Worm (Caenorhabditis elegans): ENCODE measurements around the gene srxa-1.

srxa-1 gene

DNA sequence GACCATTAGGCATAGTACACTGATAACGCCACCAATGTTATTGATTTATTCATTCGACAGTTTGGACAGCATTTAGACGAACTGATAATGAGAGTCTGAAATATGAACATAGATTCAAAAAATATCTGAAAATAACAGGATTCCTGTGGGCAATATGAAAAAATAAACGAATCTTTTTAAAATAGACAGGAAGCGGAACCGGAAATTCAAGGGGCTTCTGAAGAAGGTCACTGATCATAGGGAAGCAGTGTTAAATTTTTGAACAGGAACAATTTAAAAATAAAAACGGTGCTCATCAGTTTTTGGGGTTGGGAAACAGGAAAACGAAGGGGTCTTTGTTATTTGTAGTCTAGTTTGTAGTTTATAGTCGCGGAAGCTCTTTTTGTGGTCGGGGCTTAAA, 33.6 kb upstream of the srxa-1 start, which contains the start of gene F53F8.7:
TSS of gene F53F8.7 (minus strand) at position 101 of the 400 bp plus-strand sequence.
- no peak for TF ChIP-seq sea-1 (GFP tag; conservative IDR thresholded peaks at IDR 0.05)

- TF ChIP-seq tbx-37 (GFP tag; conservative IDR thresholded peaks at IDR 0.05) = 0 out of 2 replicates have a peak, but pooled peaks have one; percentile 20
- TF ChIP-seq B0310.2 (tag; optimal IDR thresholded peaks at IDR 0.05) = no peak
- TF ChIP-seq sea-1 (GFP tag; conservative IDR thresholded peaks at IDR 0.05) = no peak
Measured at ce11 chrV:20703998-20704572, 27.8 kb upstream of the srxa-1 start, which contains the start of the genes F53F8.5 and F53F8.6. Gene F53F8.5 (minus strand): TSS chrV:20704049. Gene F53F8.6 (plus strand): TSS chrV:20704227.

- TF ChIP-seq pes-1 (GFP tag; IDR thresholded peaks at IDR 0.05) (peak; percentile 42; the same call in 1 of the 2 replicates), scrt-1 (GFP tag; IDR thresholded peaks at IDR 0.05) (0 out of 2 replicates have a peak, but pooled peaks have one; percentile 21)
Measured at ce11 chrV:20705125-20705524, 26.8 kb upstream of the srxa-1 start.

DNA sequence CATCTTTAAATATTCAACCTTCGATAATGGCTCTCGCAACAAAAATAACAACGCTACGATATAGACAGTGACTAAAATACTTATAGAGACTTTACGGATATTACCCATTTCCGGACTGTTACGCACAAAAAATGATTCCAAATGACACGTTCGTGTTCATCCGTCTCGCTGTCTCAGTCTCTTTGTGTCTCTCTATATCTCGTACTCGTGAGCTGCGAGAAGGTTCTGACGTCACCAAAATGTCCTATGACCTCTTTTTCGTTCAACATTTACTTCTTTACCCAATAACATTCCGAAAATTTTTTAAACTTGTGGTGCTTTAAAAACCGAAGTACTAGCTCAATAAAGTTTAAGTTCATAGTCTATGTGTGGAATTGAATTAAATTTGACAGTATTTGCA, 21.7 kb upstream of the srxa-1 start:
- TF ChIP-seq B0310.2 (tag; optimal IDR thresholded peaks at IDR 0.05) = no peak

ce11 chrV:20710642-20711041, 21.2 kb upstream of the srxa-1 start:
- TF ChIP-seq pes-1 (GFP tag; IDR thresholded peaks at IDR 0.05) (no peak), F13C5.2 (tag; optimal IDR thresholded peaks at IDR 0.05) (no peak), hmbx-1 (tag; optimal IDR thresholded peaks at IDR 0.05) (no peak), ceh-13 (GFP tag; optimal IDR thresholded peaks at IDR 0.05) (no peak), ceh-36 (tag; optimal IDR thresholded peaks at IDR 0.05) (no peak), hnd-1 (tag; optimal IDR thresholded peaks at IDR 0.05) (no peak), flt-1 (GFP tag; IDR thresholded peaks at IDR 0.05) (no peak), tbx-11 (GFP tag; IDR thresholded peaks at IDR 0.05) (no peak), aly-1 (tag; optimal IDR thresholded peaks at IDR 0.05) (no peak), B0310.2 (tag; optimal IDR thresholded peaks at IDR 0.05) (no peak)

DNA sequence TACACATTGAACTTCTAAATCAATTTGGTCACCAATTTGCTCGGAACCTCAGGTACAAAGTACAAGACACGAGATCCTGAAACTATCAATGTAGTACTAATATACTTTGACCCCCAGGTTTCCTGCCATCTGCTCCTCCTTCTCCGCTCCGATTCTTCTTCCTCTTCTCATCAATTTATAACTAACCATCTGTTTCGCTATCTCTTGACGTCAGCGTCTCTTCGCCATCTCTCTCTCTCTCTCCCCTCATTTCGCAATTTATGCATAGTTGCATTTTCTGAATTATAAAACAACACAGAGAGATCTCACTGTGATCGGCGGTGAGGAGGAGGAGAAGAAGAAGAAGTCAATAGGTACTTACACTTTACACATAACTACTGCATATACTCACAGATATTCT, 20.2 kb upstream of the srxa-1 start:
- TF ChIP-seq tbx-11 (GFP tag; IDR thresholded peaks at IDR 0.05) (no peak), F13C5.2 (tag; optimal IDR thresholded peaks at IDR 0.05) (no peak), hmg-4 (GFP tag; optimal IDR thresholded peaks at IDR 0.05) (no peak), hnd-1 (tag; optimal IDR thresholded peaks at IDR 0.05) (no peak), tbx-37 (GFP tag; conservative IDR thresholded peaks at IDR 0.05) (no peak), scrt-1 (GFP tag; IDR thresholded peaks at IDR 0.05) (no peak), ama-1 (optimal IDR thresholded peaks at IDR 0.05) (no peak), pes-1 (GFP tag; IDR thresholded peaks at IDR 0.05) (no peak), B0310.2 (tag; optimal IDR thresholded peaks at IDR 0.05) (no peak), hmbx-1 (tag; optimal IDR thresholded peaks at IDR 0.05) (no peak), ceh-36 (tag; optimal IDR thresholded peaks at IDR 0.05) (no peak), sea-1 (GFP tag; conservative IDR thresholded peaks at IDR 0.05) (no peak), ets-7 (tag; optimal IDR thresholded peaks at IDR 0.05) (no peak), aly-1 (tag; optimal IDR thresholded peaks at IDR 0.05) (no peak), flt-1 (GFP tag; IDR thresholded peaks at IDR 0.05) (no peak), tra-4 (tag; optimal IDR thresholded peaks at IDR 0.05) (no peak), ceh-13 (GFP tag; optimal IDR thresholded peaks at IDR 0.05) (no peak)

- TF ChIP-seq scrt-1 (GFP tag; IDR thresholded peaks at IDR 0.05) (no peak), tra-4 (tag; optimal IDR thresholded peaks at IDR 0.05) (no peak), pes-1 (GFP tag; IDR thresholded peaks at IDR 0.05) (no peak), B0310.2 (tag; optimal IDR thresholded peaks at IDR 0.05) (no peak), ceh-36 (tag; optimal IDR thresholded peaks at IDR 0.05) (no peak), ama-1 (optimal IDR thresholded peaks at IDR 0.05) (no peak), hmbx-1 (tag; optimal IDR thresholded peaks at IDR 0.05) (no peak), hnd-1 (tag; optimal IDR thresholded peaks at IDR 0.05) (no peak), hmg-4 (GFP tag; optimal IDR thresholded peaks at IDR 0.05) (no peak), flt-1 (GFP tag; IDR thresholded peaks at IDR 0.05) (no peak), F13C5.2 (tag; optimal IDR thresholded peaks at IDR 0.05) (no peak), aly-1 (tag; optimal IDR thresholded peaks at IDR 0.05) (no peak), ceh-13 (GFP tag; optimal IDR thresholded peaks at IDR 0.05) (no peak), sea-1 (GFP tag; conservative IDR thresholded peaks at IDR 0.05) (no peak), tbx-11 (GFP tag; IDR thresholded peaks at IDR 0.05) (no peak), tbx-37 (GFP tag; conservative IDR thresholded peaks at IDR 0.05) (no peak), ets-7 (tag; optimal IDR thresholded peaks at IDR 0.05) (no peak)
Measured at ce11 chrV:20712318-20712993, 19.4 kb upstream of the srxa-1 start.

DNA sequence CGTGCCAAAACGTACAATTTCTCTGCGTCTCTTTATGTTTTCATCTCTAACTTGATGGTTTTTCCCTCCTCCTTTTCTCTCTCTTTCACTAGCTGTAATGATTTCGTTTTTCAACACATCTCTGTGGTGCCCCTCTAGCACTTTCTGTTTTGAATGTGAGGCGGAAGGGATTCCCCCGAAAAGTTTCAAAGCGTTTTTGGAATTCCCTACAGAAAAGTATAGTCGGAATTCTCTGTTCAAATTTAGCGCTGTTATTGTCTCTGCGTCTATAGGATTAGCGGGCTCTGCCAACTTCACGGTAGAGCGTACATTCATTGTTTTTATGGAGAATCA, 18.9 kb upstream of the srxa-1 start:
- TF ChIP-seq F13C5.2 (tag; optimal IDR thresholded peaks at IDR 0.05) (no peak), hmg-4 (GFP tag; optimal IDR thresholded peaks at IDR 0.05) (no peak), ceh-36 (tag; optimal IDR thresholded peaks at IDR 0.05) (no peak), tbx-11 (GFP tag; IDR thresholded peaks at IDR 0.05) (no peak), hnd-1 (tag; optimal IDR thresholded peaks at IDR 0.05) (no peak), flt-1 (GFP tag; IDR thresholded peaks at IDR 0.05) (no peak), B0310.2 (tag; optimal IDR thresholded peaks at IDR 0.05) (no peak), scrt-1 (GFP tag; IDR thresholded peaks at IDR 0.05) (no peak), pes-1 (GFP tag; IDR thresholded peaks at IDR 0.05) (no peak)

Measured in whole organism, early embryonic.